Fruit fly (Drosophila melanogaster) whole organism, embryonic: Measurements from ENCODE around the gene CG32276.

Source experiments
- Adf1 ChIP-seq: fragments of 200-800 bp; sonication (Bioruptor generic); IDR thresholded peaks from 2 replicates; pipeline ENCODE4 v1.3.6; 2022; ENCODE audit warnings: missing biosample characterization, missing genetic modification characterization
- Bdp1 ChIP-seq: fragments of 200-800 bp; sonication (Bioruptor generic); optimal IDR thresholded peaks from 3 replicates; lab custom pipeline; 2016; ENCODE audit warnings: missing biosample characterization, missing genetic modification characterization
- CG10959 ChIP-seq: fragments of 200-800 bp; sonication (Bioruptor generic); IDR thresholded peaks from 2 replicates; pipeline ENCODE4 v1.3.6; 2022; ENCODE audit warnings: missing biosample characterization, missing genetic modification characterization
- CG11398 ChIP-seq: fragments of 200-800 bp; sonication (Bioruptor generic); optimal IDR thresholded peaks from 2 replicates; lab custom pipeline; 2016; ENCODE audit warnings: missing biosample characterization, missing genetic modification characterization
- CG12769 ChIP-seq: fragments of 200-800 bp; sonication (Bioruptor generic); optimal IDR thresholded peaks from 2 replicates; lab custom pipeline; 2019; ENCODE audit warnings: missing biosample characterization, mild to moderate bottlenecking, missing genetic modification characterization, moderate library complexity
- CG13287 ChIP-seq: fragments of 200-800 bp; sonication (Bioruptor generic); IDR thresholded peaks from 2 replicates; pipeline ENCODE4 v1.3.6; 2022; ENCODE audit warnings: missing biosample characterization, missing genetic modification characterization; ENCODE audit not compliant: partially characterized antibody
- CG13894 ChIP-seq: fragments of 200-800 bp; sonication (Bioruptor generic); optimal IDR thresholded peaks from 3 replicates; lab custom pipeline; 2018; ENCODE audit warnings: missing biosample characterization, mild to moderate bottlenecking, missing genetic modification characterization, moderate library complexity
- CG15479 ChIP-seq: fragments of 200-800 bp; sonication (Bioruptor generic); optimal IDR thresholded peaks from 3 replicates; lab custom pipeline; 2019; ENCODE audit warnings: missing biosample characterization, mild to moderate bottlenecking, missing genetic modification characterization, moderate library complexity
- CG15601 ChIP-seq: fragments of 200-800 bp; sonication (Bioruptor generic); optimal IDR thresholded peaks from 3 replicates; lab custom pipeline; 2019; ENCODE audit warnings: missing biosample characterization, mild to moderate bottlenecking, missing genetic modification characterization, moderate library complexity
- CG16863 ChIP-seq: fragments of 200-800 bp; sonication (Bioruptor generic); optimal IDR thresholded peaks from 3 replicates; lab custom pipeline; 2016; ENCODE audit warnings: missing biosample characterization, missing genetic modification characterization
- CG31388 ChIP-seq: fragments of 200-800 bp; sonication (Bioruptor generic); optimal IDR thresholded peaks from 2 replicates; lab custom pipeline; 2016; ENCODE audit warnings: missing biosample characterization, missing genetic modification characterization
- CG34224 ChIP-seq: fragments of 200-800 bp; sonication (Bioruptor generic); IDR thresholded peaks from 3 replicates; pipeline ENCODE4 v1.3.6; 2022; ENCODE audit warnings: missing biosample characterization, missing genetic modification characterization; ENCODE audit not compliant: partially characterized antibody
- CG4328 ChIP-seq: fragments of 200-800 bp; sonication (Bioruptor generic); optimal IDR thresholded peaks from 3 replicates; lab custom pipeline; 2017; ENCODE audit warnings: missing biosample characterization, missing genetic modification reagents, missing genetic modification characterization
- CG7556 ChIP-seq: fragments of 200-800 bp; sonication (Bioruptor generic); optimal IDR thresholded peaks from 2 replicates; lab custom pipeline; 2017; ENCODE audit warnings: missing biosample characterization, mild to moderate bottlenecking, missing genetic modification characterization
- CG7839 ChIP-seq: fragments of 200-800 bp; sonication (Bioruptor generic); optimal IDR thresholded peaks from 3 replicates; lab custom pipeline; 2018; ENCODE audit warnings: missing biosample characterization, mild to moderate bottlenecking, missing genetic modification characterization, moderate library complexity
- CG9817 ChIP-seq: fragments of 200-800 bp; sonication (Bioruptor generic); optimal IDR thresholded peaks from 2 replicates; lab custom pipeline; 2018; ENCODE audit warnings: missing biosample characterization, mild to moderate bottlenecking, missing genetic modification characterization, moderate library complexity
- Chrac-16 ChIP-seq: fragments of 200-800 bp; sonication (Bioruptor generic); optimal IDR thresholded peaks from 3 replicates; lab custom pipeline; 2016; ENCODE audit warnings: missing biosample characterization, missing genetic modification characterization
- D ChIP-seq, 2 experiments: fragments of 200-800 bp in 1 of 2; fragments of >200 bp in 1 of 2; sonication (Bioruptor generic) in 1 of 2; optimal IDR thresholded peaks; 2 replicates in 1 of 2; 3 replicates in 1 of 2; lab custom pipeline; 2017; ENCODE audit warnings: mild to moderate bottlenecking in 1 of 2, missing biosample characterization in 1 of 2, missing genetic modification characterization in 1 of 2, missing genetic modification reagents in 1 of 2
- Dbx ChIP-seq: fragments of 200-800 bp; sonication (Bioruptor generic); IDR thresholded peaks from 3 replicates; pipeline ENCODE4 v1.3.6; 2022; ENCODE audit warnings: missing biosample characterization, missing genetic modification characterization
- Dip2 ChIP-seq: fragments of 200-800 bp; sonication (Bioruptor generic); IDR thresholded peaks from 2 replicates; pipeline ENCODE4 v1.3.6; 2022; ENCODE audit warnings: missing biosample characterization, missing genetic modification characterization
- Gug ChIP-seq: fragments of 200-800 bp; sonication (Bioruptor generic); IDR thresholded peaks from 4 replicates; pipeline ENCODE4 v1.3.6; 2022; ENCODE audit warnings: missing biosample characterization, missing genetic modification characterization
- H2.0 ChIP-seq: fragments of 200-800 bp; sonication (Bioruptor generic); IDR thresholded peaks from 2 replicates; pipeline ENCODE4 v1.3.6; 2022; ENCODE audit warnings: missing biosample characterization, missing genetic modification characterization
- HmgZ ChIP-seq: fragments of 200-800 bp; sonication (Bioruptor generic); optimal IDR thresholded peaks from 2 replicates; lab custom pipeline; 2018; ENCODE audit warnings: missing biosample characterization, mild to moderate bottlenecking, missing genetic modification characterization
- Hr78 ChIP-seq, 2 experiments: fragments of 200-800 bp in 1 of 2; fragments of >200 bp in 1 of 2; sonication (Bioruptor generic) in 1 of 2; optimal IDR thresholded peaks; 2 replicates each; lab custom pipeline; 2017 to 2019; ENCODE audit warnings: missing biosample characterization in 2 of 2, missing genetic modification characterization in 2 of 2, mild to moderate bottlenecking in 1 of 2, moderate library complexity in 1 of 2
- Mad ChIP-seq: fragments of 200-800 bp; sonication (Bioruptor generic); optimal IDR thresholded peaks from 2 replicates; lab custom pipeline; 2016; ENCODE audit warnings: missing biosample characterization, missing genetic modification characterization
- Mes4 ChIP-seq: fragments of 200-800 bp; sonication (Bioruptor generic); optimal IDR thresholded peaks from 2 replicates; lab custom pipeline; 2016; ENCODE audit warnings: missing biosample characterization, missing genetic modification characterization
- NfI ChIP-seq: fragments of 200-800 bp; sonication (Bioruptor generic); optimal IDR thresholded peaks from 3 replicates; lab custom pipeline; 2018; ENCODE audit warnings: missing biosample characterization, mild to moderate bottlenecking, missing genetic modification characterization, moderate library complexity
- Six4 ChIP-seq: fragments of 200-800 bp; sonication (Bioruptor generic); optimal IDR thresholded peaks from 2 replicates; lab custom pipeline; 2016; ENCODE audit warnings: missing biosample characterization, missing genetic modification characterization
- Xrp1 ChIP-seq: fragments of 200-800 bp; sonication (Bioruptor generic); IDR thresholded peaks from 2 replicates; pipeline ENCODE4 v1.3.6; 2022; ENCODE audit warnings: missing biosample characterization, missing genetic modification characterization
- caup ChIP-seq: fragments of 200-800 bp; sonication (Bioruptor generic); optimal IDR thresholded peaks from 3 replicates; lab custom pipeline; 2017; ENCODE audit warnings: missing biosample characterization, mild to moderate bottlenecking, missing genetic modification characterization, moderate library complexity; ENCODE audit not compliant: severe bottlenecking
- crc ChIP-seq: fragments of 200-800 bp; sonication (Bioruptor generic); optimal IDR thresholded peaks from 2 replicates; lab custom pipeline; 2016; ENCODE audit warnings: missing biosample characterization, missing genetic modification characterization
- disco-r ChIP-seq: fragments of 200-800 bp; sonication (Bioruptor generic); optimal IDR thresholded peaks from 2 replicates; lab custom pipeline; 2016; ENCODE audit warnings: missing biosample characterization, missing genetic modification characterization
- dmrt11E ChIP-seq: fragments of 200-800 bp; sonication (Bioruptor generic); optimal IDR thresholded peaks from 3 replicates; lab custom pipeline; 2018; ENCODE audit warnings: missing biosample characterization, mild to moderate bottlenecking, missing genetic modification characterization, moderate library complexity
- ems ChIP-seq: fragments of 200-800 bp; sonication (Bioruptor generic); optimal IDR thresholded peaks from 3 replicates; lab custom pipeline; 2016; ENCODE audit warnings: missing biosample characterization, missing genetic modification characterization
- en ChIP-seq: fragments of 200-800 bp; sonication (Bioruptor generic); optimal IDR thresholded peaks from 2 replicates; lab custom pipeline; 2016; ENCODE audit warnings: missing biosample characterization, missing genetic modification characterization
- eyg ChIP-seq: fragments of 200-800 bp; sonication (Bioruptor generic); optimal IDR thresholded peaks from 3 replicates; lab custom pipeline; 2016; ENCODE audit warnings: missing biosample characterization, missing genetic modification characterization
- grau ChIP-seq: fragments of 200-800 bp; optimal IDR thresholded peaks from 3 replicates; lab custom pipeline; 2019; ENCODE audit warnings: missing biosample characterization, mild to moderate bottlenecking, missing genetic modification characterization, moderate library complexity
- hbn ChIP-seq: fragments of 200-800 bp; sonication (Bioruptor generic); IDR thresholded peaks from 2 replicates; pipeline ENCODE4 v1.3.6; 2022; ENCODE audit warnings: missing biosample characterization, missing genetic modification characterization; ENCODE audit not compliant: partially characterized antibody
- nau ChIP-seq: fragments of 200-800 bp; sonication (Bioruptor generic); optimal IDR thresholded peaks from 3 replicates; lab custom pipeline; 2017; ENCODE audit warnings: missing biosample characterization, mild to moderate bottlenecking, missing genetic modification characterization, missing genetic modification reagents
- nerfin-1 ChIP-seq: fragments of 200-800 bp; sonication (Bioruptor generic); optimal IDR thresholded peaks from 3 replicates; lab custom pipeline; 2019; ENCODE audit warnings: missing biosample characterization, mild to moderate bottlenecking, missing genetic modification characterization, moderate library complexity
- odd ChIP-seq: fragments of 200-800 bp; sonication (Bioruptor generic); optimal IDR thresholded peaks from 2 replicates; lab custom pipeline; 2017; ENCODE audit warnings: missing biosample characterization, mild to moderate bottlenecking, missing genetic modification characterization
- pzg ChIP-seq: fragments of 200-800 bp; sonication (Bioruptor generic); optimal IDR thresholded peaks from 3 replicates; lab custom pipeline; 2018; ENCODE audit warnings: missing biosample characterization, mild to moderate bottlenecking, missing genetic modification characterization, moderate library complexity
- slp2 ChIP-seq: fragments of 200-800 bp; sonication (Bioruptor generic); optimal IDR thresholded peaks from 2 replicates; lab custom pipeline; 2016; ENCODE audit warnings: missing biosample characterization, missing genetic modification characterization
- sob ChIP-seq: fragments of 200-800 bp; sonication (Bioruptor generic); IDR thresholded peaks from 2 replicates; pipeline ENCODE4 v1.3.6; 2022; ENCODE audit warnings: missing biosample characterization, missing genetic modification characterization
- stwl ChIP-seq: fragments of 200-800 bp; sonication (Bioruptor generic); optimal IDR thresholded peaks from 3 replicates; lab custom pipeline; 2018; ENCODE audit warnings: missing biosample characterization, mild to moderate bottlenecking, missing genetic modification characterization, moderate library complexity
- tll ChIP-seq, 2 experiments: fragments of 200-800 bp in 1 of 2; fragments of >200 bp in 1 of 2; sonication (Bioruptor generic) in 1 of 2; optimal IDR thresholded peaks; 2 replicates each; lab custom pipeline; 2017 to 2019; ENCODE audit warnings: missing biosample characterization in 2 of 2, missing genetic modification characterization in 2 of 2, mild to moderate bottlenecking in 1 of 2, moderate library complexity in 1 of 2
- tup ChIP-seq: fragments of 200-800 bp; sonication (Bioruptor generic); optimal IDR thresholded peaks from 2 replicates; lab custom pipeline; 2016; ENCODE audit warnings: missing biosample characterization, mild to moderate bottlenecking, missing genetic modification characterization, moderate library complexity
- z ChIP-seq: fragments of 200-800 bp; sonication (Bioruptor generic); IDR thresholded peaks from 3 replicates; pipeline ENCODE4 v1.3.6; 2022; ENCODE audit warnings: missing biosample characterization, missing genetic modification characterization

Gene CG32276

dm6 chr3L:3239033-3239752, 40.3 kb upstream of the CG32276 start, which contains the start of gene CG17746 (continued):
- peak; percentile 41 for TF ChIP-seq Mad (GFP tag; lab: Kevin White, UChicago)
- no peak for TF ChIP-seq CG31388 (GFP tag; lab: Kevin White, UChicago)
- TF ChIP-seq CG13894 = no peak
- TF ChIP-seq sob (GFP tag; lab: Robert Waterston, UW) = peak; percentile 67; the same call in 1 of the 2 replicates
- peak; percentile 36 for TF ChIP-seq CG9817 (tag; lab: Kevin White, UChicago)
- peak; percentile 5 for TF ChIP-seq Mes4
- TF ChIP-seq H2.0 (GFP tag; lab: Robert Waterston, UW) = 0 out of 2 replicates have a peak, but pooled peaks have one; percentile 9
- no peak for TF ChIP-seq z (GFP tag; lab: Robert Waterston, UW)
- TF ChIP-seq Bdp1 (GFP tag; lab: Kevin White, UChicago) = peak; percentile 56
- no peak for TF ChIP-seq CG4328
- no peak for TF ChIP-seq Six4 (GFP tag; lab: Kevin White, UChicago)
- 0 out of 2 replicates have a peak, but pooled peaks have one; percentile 32 for TF ChIP-seq hbn
- TF ChIP-seq dmrt11E (tag; lab: Kevin White, UChicago) = no peak
- peak; percentile 31; the same call in 1 of the 2 replicates for TF ChIP-seq Xrp1
- no peak for TF ChIP-seq CG10959 (GFP tag; lab: Robert Waterston, UW)
- TF ChIP-seq HmgZ (tag; lab: Kevin White, UChicago) = peak; percentile 81
- TF ChIP-seq stwl (tag; lab: Kevin White, UChicago) = peak; percentile 100
- no peak for TF ChIP-seq CG12769 (tag; lab: Kevin White, UChicago)
- TF ChIP-seq CG13287 (GFP tag; lab: Robert Waterston, UW) = peak; percentile 72
- TF ChIP-seq slp2 (GFP tag; lab: Kevin White, UChicago) = no peak
- TF ChIP-seq grau (tag; lab: Kevin White, UChicago) = peak; percentile 25
- TF ChIP-seq caup (GFP tag; lab: Kevin White, UChicago) = peak; percentile 18
- TF ChIP-seq odd (GFP tag; lab: Kevin White, UChicago) = no peak
- TF ChIP-seq Gug (GFP tag; lab: Robert Waterston, UW) = no peak
- TF ChIP-seq pzg = peak; percentile 99
- no peak for TF ChIP-seq CG15479 (GFP tag; lab: Kevin White, UChicago)
- no peak for TF ChIP-seq tup
- TF ChIP-seq CG15601 (tag; lab: Kevin White, UChicago) = peak; percentile 53
- TF ChIP-seq Hr78 (GFP tag; optimal IDR thresholded peaks at IDR 0.05; lab: Kevin White, UChicago) = peak in 1 of 2 experiments; percentile 66
- no peak for TF ChIP-seq Adf1 (GFP tag; lab: Robert Waterston, UW)
- peak; percentile 28 for TF ChIP-seq Chrac-16 (GFP tag; lab: Kevin White, UChicago)
- no peak for TF ChIP-seq nau (GFP tag; lab: Kevin White, UChicago)
- no peak for TF ChIP-seq crc (GFP tag; lab: Kevin White, UChicago)
- TF ChIP-seq CG16863 (GFP tag; lab: Kevin White, UChicago) = no peak
- TF ChIP-seq eyg (GFP tag; lab: Kevin White, UChicago) = no peak
- TF ChIP-seq CG11398 (GFP tag; lab: Kevin White, UChicago) = peak; percentile 4
- no peak for TF ChIP-seq Dip2 (GFP tag; lab: Robert Waterston, UW)
- peak; percentile 12 for TF ChIP-seq nerfin-1 (tag; lab: Kevin White, UChicago)
- no peak for TF ChIP-seq CG7839
- no peak for TF ChIP-seq disco-r (GFP tag; lab: Kevin White, UChicago)
- no peak for TF ChIP-seq tll (GFP tag; optimal IDR thresholded peaks at IDR 0.05; lab: Kevin White, UChicago)
- no peak for TF ChIP-seq D (optimal IDR thresholded peaks at IDR 0.05; lab: Kevin White, UChicago)
- TF ChIP-seq D (GFP tag; optimal IDR thresholded peaks at IDR 0.05; lab: Kevin White, UChicago) = no peak
- TF ChIP-seq CG7556 (GFP tag; lab: Kevin White, UChicago) = no peak
- TF ChIP-seq ems (GFP tag; lab: Kevin White, UChicago) = peak; percentile 48
- no peak for TF ChIP-seq en (GFP tag; lab: Kevin White, UChicago)
- peak; percentile 52; the same call in 2 of the 3 replicates for TF ChIP-seq Dbx
- peak; percentile 59; the same call in 2 of the 3 replicates for TF ChIP-seq CG34224 (GFP tag; lab: Robert Waterston, UW)
- peak; percentile 9 for TF ChIP-seq NfI (GFP tag; lab: Kevin White, UChicago)
